ENCODE assay signal across 4 fruit fly cellular contexts in the genomic region with DNA sequence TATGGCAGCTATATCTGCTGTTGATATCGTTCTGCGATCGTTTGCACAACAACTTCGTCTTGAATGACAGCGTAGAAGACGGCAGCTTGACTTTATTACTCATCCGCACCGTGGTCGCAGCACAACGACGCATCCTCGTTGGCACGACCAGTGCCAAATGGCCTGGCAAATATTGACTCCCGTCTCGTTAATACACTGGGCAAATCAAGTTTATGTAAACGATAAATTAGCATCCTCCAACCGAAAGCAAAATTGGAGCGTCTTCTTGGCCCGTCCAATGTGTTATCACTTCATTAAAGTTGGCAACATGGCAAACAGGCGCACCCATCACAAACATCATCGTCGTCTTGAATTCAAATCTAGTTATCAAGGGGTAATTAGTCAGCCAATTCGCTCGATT.
TF ChIP-seq lines count a peak whose summit lies in the region.

No protein-coding gene starts in this region.

- no peak for TF ChIP-seq CTCF in whole organism, embryonic (GFP tag; optimal IDR thresholded peaks at IDR 0.05; lab: Kevin White, UChicago)

TF ChIP-seq in whole organism, embryonic, 481 proteins besides CTCF, POLR2A, EP300 and RAD21 (continues in another document):
- TF ChIP-seq CG9932 (GFP tag; IDR thresholded peaks at IDR 0.05; lab: Robert Waterston, UW) = peak; percentile 8; the same call in 1 of the 2 replicates
- TF ChIP-seq CG3281 (GFP tag; optimal IDR thresholded peaks at IDR 0.05; lab: Kevin White, UChicago) = peak; percentile 7
- TF ChIP-seq H2.0 (GFP tag; IDR thresholded peaks at IDR 0.05; lab: Robert Waterston, UW) = no peak
- TF ChIP-seq chn (GFP tag; optimal IDR thresholded peaks at IDR 0.05; lab: Kevin White, UChicago) = no peak
- TF ChIP-seq gro (GFP tag; optimal IDR thresholded peaks at IDR 0.05; lab: Kevin White, UChicago) = no peak
- TF ChIP-seq caup (GFP tag; optimal IDR thresholded peaks at IDR 0.05; lab: Kevin White, UChicago; ENCODE audit: severe bottlenecking) = peak; percentile 3
- TF ChIP-seq Xbp1 (GFP tag; optimal IDR thresholded peaks at IDR 0.05; lab: Kevin White, UChicago) = no peak
- no peak for TF ChIP-seq z (GFP tag; IDR thresholded peaks at IDR 0.05; lab: Robert Waterston, UW)
- TF ChIP-seq pho (GFP tag; optimal IDR thresholded peaks at IDR 0.05; lab: Kevin White, UChicago) = no peak
- no peak for TF ChIP-seq CG1602 (GFP tag; optimal IDR thresholded peaks at IDR 0.05; lab: Kevin White, UChicago)
- no peak for TF ChIP-seq CG10959 (GFP tag; IDR thresholded peaks at IDR 0.05; lab: Robert Waterston, UW)
- 0 out of 2 replicates have a peak, but pooled peaks have one; percentile 14 for TF ChIP-seq sob (GFP tag; IDR thresholded peaks at IDR 0.05; lab: Robert Waterston, UW)
- no peak for TF ChIP-seq CG32767 (GFP tag; IDR thresholded peaks at IDR 0.05; lab: Robert Waterston, UW)
- no peak for TF ChIP-seq CG8388 (GFP tag; optimal IDR thresholded peaks at IDR 0.05; lab: Kevin White, UChicago)
- TF ChIP-seq Rfx (GFP tag; IDR thresholded peaks at IDR 0.05; lab: Robert Waterston, UW) = 0 out of 2 replicates have a peak, but pooled peaks have one; percentile 20
- TF ChIP-seq Dad (GFP tag; optimal IDR thresholded peaks at IDR 0.05; lab: Kevin White, UChicago) = no peak
- TF ChIP-seq ssp (GFP tag; IDR thresholded peaks at IDR 0.05; lab: Robert Waterston, UW) = no peak
- no peak for TF ChIP-seq CG31388 (GFP tag; optimal IDR thresholded peaks at IDR 0.05; lab: Kevin White, UChicago)
- TF ChIP-seq knrl (GFP tag; IDR thresholded peaks at IDR 0.05; lab: Robert Waterston, UW; ENCODE audit: partially characterized antibody) = no peak
- TF ChIP-seq CG11504 (tag; optimal IDR thresholded peaks at IDR 0.05; lab: Kevin White, UChicago) = no peak
- TF ChIP-seq cad (GFP tag; optimal IDR thresholded peaks at IDR 0.05; lab: Kevin White, UChicago) = no peak

TF ChIP-seq in whole organism, prepupa, 60 proteins besides CTCF, POLR2A, EP300 and RAD21:
- TF ChIP-seq svp (GFP tag; lab: Kevin White, UChicago) = peak; percentile 54
- peak; percentile 25 for TF ChIP-seq CG10669 (GFP tag; optimal IDR thresholded peaks at IDR 0.05; lab: Kevin White, UChicago)
- TF ChIP-seq ss (GFP tag; optimal IDR thresholded peaks at IDR 0.05; lab: Kevin White, UChicago) = peak in 1 of 2 experiments; percentile 35
- no peak for TF ChIP-seq Lpt (GFP tag; optimal IDR thresholded peaks at IDR 0.05; lab: Kevin White, UChicago)
- peak; percentile 11 for TF ChIP-seq CG6808 (GFP tag; optimal IDR thresholded peaks at IDR 0.05; lab: Kevin White, UChicago)
- TF ChIP-seq Ets96B (tag; optimal IDR thresholded peaks at IDR 0.05; lab: Kevin White, UChicago) = no peak
- peak; percentile 65 for TF ChIP-seq Eip78C (GFP tag; lab: Kevin White, UChicago)
- peak; percentile 16 for TF ChIP-seq vri (GFP tag; optimal IDR thresholded peaks at IDR 0.05; lab: Kevin White, UChicago)
- TF ChIP-seq CG1621 (tag; optimal IDR thresholded peaks at IDR 0.05; lab: Kevin White, UChicago) = peak; percentile 1
- no peak for TF ChIP-seq CG3919 (GFP tag; optimal IDR thresholded peaks at IDR 0.05; lab: Kevin White, UChicago)
- TF ChIP-seq dsx (GFP tag; optimal IDR thresholded peaks at IDR 0.05; lab: Kevin White, UChicago; ENCODE audit: poor library complexity, severe bottlenecking) = no peak
- peak; percentile 71 for TF ChIP-seq fkh (GFP tag; optimal IDR thresholded peaks at IDR 0.05; lab: Kevin White, UChicago)

TF ChIP-seq in whole organism, pupa, 21 proteins besides CTCF, POLR2A, EP300 and RAD21:
- TF ChIP-seq CG14655 (GFP tag; optimal IDR thresholded peaks at IDR 0.05; lab: Kevin White, UChicago) = no peak
- TF ChIP-seq CG4496 (GFP tag; IDR thresholded peaks at IDR 0.05; lab: Robert Waterston, UW) = 0 out of 3 replicates have a peak, but pooled peaks have one; percentile 16
- no peak for TF ChIP-seq CG12605 (GFP tag; IDR thresholded peaks at IDR 0.05; lab: Robert Waterston, UW)
- no peak for TF ChIP-seq D1 (tag; optimal IDR thresholded peaks at IDR 0.05; lab: Kevin White, UChicago)
- no peak for TF ChIP-seq Pif1A (GFP tag; optimal IDR thresholded peaks at IDR 0.05; lab: Kevin White, UChicago)

TF ChIP-seq in whole organism, wandering third instar larva, 38 proteins besides CTCF, POLR2A, EP300 and RAD21:
- TF ChIP-seq CG32264 (GFP tag; optimal IDR thresholded peaks at IDR 0.05; lab: Kevin White, UChicago) (peak; percentile 8), OdsH (GFP tag; optimal IDR thresholded peaks at IDR 0.05; lab: Kevin White, UChicago) (peak; percentile 12), h (GFP tag; optimal IDR thresholded peaks at IDR 0.05; lab: Kevin White, UChicago) (peak; percentile 0), Hnf4 (GFP tag; optimal IDR thresholded peaks at IDR 0.05; lab: Kevin White, UChicago) (no peak)
